Fruit fly (Drosophila melanogaster) whole organism, prepupa: Measurements from ENCODE around the gene CG12398.

ENCODE experiments used
- CG34406 ChIP-seq: fragments of 200-800 bp; sonication (Bioruptor generic); optimal IDR thresholded peaks from 3 replicates; lab custom pipeline; 2016; ENCODE audit warnings: missing biosample characterization, missing genetic modification characterization
- CG8119 ChIP-seq: fragments of 200-800 bp; sonication (Bioruptor generic); IDR thresholded peaks from 3 replicates; pipeline ENCODE4 v1.3.6; 2022; ENCODE audit warnings: missing biosample characterization, missing genetic modification characterization
- Sox102F ChIP-seq: fragments of 200-800 bp; sonication (Bioruptor generic); optimal IDR thresholded peaks from 2 replicates; lab custom pipeline; 2016; ENCODE audit warnings: missing biosample characterization, mild to moderate bottlenecking, missing genetic modification characterization
- Sox15 ChIP-seq: fragments of 200-800 bp; sonication (Bioruptor generic); optimal IDR thresholded peaks from 3 replicates; lab custom pipeline; 2016; ENCODE audit warnings: missing biosample characterization, missing genetic modification characterization
- ss ChIP-seq, 2 experiments: fragments of 200-800 bp; sonication (Bioruptor generic); optimal IDR thresholded peaks; 2 replicates in 1 of 2; 3 replicates in 1 of 2; lab custom pipeline; 2017 to 2018; ENCODE audit warnings: mild to moderate bottlenecking in 2 of 2, missing biosample characterization in 2 of 2, missing genetic modification characterization in 2 of 2, moderate library complexity in 1 of 2
- svp ChIP-seq: fragments of 200-800 bp; sonication (Bioruptor generic); peaks from one replicate; lab custom pipeline; 2016; ENCODE audit warnings: missing biosample characterization, missing genetic modification characterization

dm6 chrX:14897592-14897991 is 16.0 kb downstream of the CG12398 start:
- TF ChIP-seq svp (GFP tag; lab: Kevin White, UChicago) = peak; percentile 75
- TF ChIP-seq Sox15 (GFP tag; lab: Kevin White, UChicago) = peak; percentile 74
- TF ChIP-seq ss (GFP tag; optimal IDR thresholded peaks at IDR 0.05; lab: Kevin White, UChicago) = no peak
- peak; percentile 75 for TF ChIP-seq Sox102F (GFP tag; lab: Kevin White, UChicago)
- peak; percentile 77 for TF ChIP-seq CG8119 (GFP tag; lab: Robert Waterston, UW)
- TF ChIP-seq CG34406 (GFP tag; lab: Kevin White, UChicago) = peak; percentile 79
